Fruit fly (Drosophila melanogaster) whole organism, wandering third instar larva: ENCODE results near the gene CNPYb.

Experiments
- Abd-B ChIP-seq: fragments of >200 bp; optimal IDR thresholded peaks from 2 replicates; lab custom pipeline; 2017; ENCODE audit warnings: missing biosample characterization, missing genetic modification characterization
- CG32264 ChIP-seq: fragments of 200-800 bp; sonication (Bioruptor generic); optimal IDR thresholded peaks from 2 replicates; lab custom pipeline; 2016; ENCODE audit warnings: missing biosample characterization, missing genetic modification characterization
- CG9705 ChIP-seq: fragments of 200-800 bp; sonication (Bioruptor generic); optimal IDR thresholded peaks from 2 replicates; lab custom pipeline; 2018; ENCODE audit warnings: missing biosample characterization, mild to moderate bottlenecking, missing genetic modification characterization
- Dfd ChIP-seq: fragments of >200 bp; optimal IDR thresholded peaks from 2 replicates; lab custom pipeline; 2017; ENCODE audit warnings: missing biosample characterization, missing genetic modification characterization
- Dif ChIP-seq: fragments of 200-275, 200-300 bp; sonication (Bioruptor generic); optimal IDR thresholded peaks from 2 replicates; lab custom pipeline; 2018; ENCODE audit warnings: missing biosample characterization, missing genetic modification characterization; ENCODE audit not compliant: partially characterized antibody
- HLH106 ChIP-seq: fragments of 200-800 bp; optimal IDR thresholded peaks from 3 replicates; lab custom pipeline; 2019; ENCODE audit warnings: missing biosample characterization, mild to moderate bottlenecking, missing genetic modification characterization, moderate library complexity
- Hnf4 ChIP-seq: fragments of 200-800 bp; sonication (Bioruptor generic); optimal IDR thresholded peaks from 2 replicates; lab custom pipeline; 2016; ENCODE audit warnings: missing biosample characterization, mild to moderate bottlenecking, missing genetic modification characterization
- Hr78 ChIP-seq: fragments of >200 bp; optimal IDR thresholded peaks from 2 replicates; lab custom pipeline; 2017; ENCODE audit warnings: missing biosample characterization, missing genetic modification characterization
- Hr83 ChIP-seq: fragments of 200-300 bp; sonication (Bioruptor generic); optimal IDR thresholded peaks from 2 replicates; lab custom pipeline; 2016; ENCODE audit warnings: missing biosample characterization, mild to moderate bottlenecking, missing genetic modification characterization, moderate library complexity; ENCODE audit not compliant: poor library complexity, severe bottlenecking
- Jra ChIP-seq: sonication (Bioruptor generic); optimal IDR thresholded peaks from 2 replicates; lab custom pipeline; 2016; ENCODE audit warnings: missing biosample characterization, missing genetic modification characterization
- Mio ChIP-seq: sonication (Bioruptor generic); optimal IDR thresholded peaks from 2 replicates; lab custom pipeline; 2016; ENCODE audit warnings: missing biosample characterization, missing genetic modification characterization
- N ChIP-seq: fragments of >200 bp; optimal IDR thresholded peaks from 2 replicates; lab custom pipeline; 2018; ENCODE audit warnings: missing biosample characterization, missing external identifiers, missing genetic modification characterization
- OdsH ChIP-seq: fragments of 200-800 bp; sonication (Bioruptor generic); optimal IDR thresholded peaks from 2 replicates; lab custom pipeline; 2016; ENCODE audit warnings: missing biosample characterization, mild to moderate bottlenecking, missing genetic modification characterization
- Rel ChIP-seq, 2 experiments: fragments of 200-800 bp; sonication (Bioruptor generic) in 1 of 2; optimal IDR thresholded peaks; 2 replicates in 1 of 2; 3 replicates in 1 of 2; lab custom pipeline; 2016 to 2019; ENCODE audit warnings: mild to moderate bottlenecking in 2 of 2, missing biosample characterization in 2 of 2, missing genetic modification characterization in 2 of 2, moderate library complexity in 1 of 2
- Sp1 ChIP-seq: fragments of 200-800 bp; sonication (Bioruptor generic); optimal IDR thresholded peaks from 3 replicates; lab custom pipeline; 2019; ENCODE audit warnings: missing biosample characterization, mild to moderate bottlenecking, missing genetic modification characterization, moderate library complexity
- Vsx2 ChIP-seq: fragments of 200-300, 225-300 bp; sonication (Bioruptor generic); optimal IDR thresholded peaks from 2 replicates; lab custom pipeline; 2018; ENCODE audit warnings: missing biosample characterization, missing genetic modification characterization; ENCODE audit not compliant: partially characterized antibody
- br ChIP-seq: fragments of 200-800 bp; sonication (Bioruptor generic); optimal IDR thresholded peaks from 2 replicates; lab custom pipeline; 2016; ENCODE audit warnings: missing biosample characterization, missing genetic modification characterization
- dl ChIP-seq, 2 experiments: fragments of 175-275, 200-275 bp in 1 of 2; fragments of 200-275 bp in 1 of 2; sonication (Bioruptor generic); optimal IDR thresholded peaks; lab custom pipeline; 2018; ENCODE audit warnings: mild to moderate bottlenecking in 2 of 2, missing biosample characterization in 2 of 2, missing genetic modification characterization in 2 of 2, moderate library complexity in 2 of 2; ENCODE audit not compliant: partially characterized antibody in 2 of 2, insufficient read depth in 1 of 2
- dmrt93B ChIP-seq: fragments of 200-800 bp; sonication (Bioruptor generic); optimal IDR thresholded peaks from 2 replicates; lab custom pipeline; 2018; ENCODE audit warnings: missing biosample characterization, mild to moderate bottlenecking, missing genetic modification characterization
- ey ChIP-seq: fragments of 200-800 bp; sonication (Bioruptor generic); optimal IDR thresholded peaks from 2 replicates; lab custom pipeline; 2016; ENCODE audit warnings: missing biosample characterization, missing genetic modification characterization
- foxo ChIP-seq, 2 experiments: fragments of 200-800 bp; sonication (Bioruptor generic); optimal IDR thresholded peaks; 2 replicates in 1 of 2; 3 replicates in 1 of 2; lab custom pipeline; 2016 to 2017; ENCODE audit warnings: missing biosample characterization in 2 of 2, missing genetic modification characterization in 2 of 2
- fru ChIP-seq: fragments of 200-800 bp; sonication (Bioruptor generic); optimal IDR thresholded peaks from 3 replicates; lab custom pipeline; 2016; ENCODE audit warnings: missing biosample characterization, mild to moderate bottlenecking, missing genetic modification characterization
- h ChIP-seq: fragments of 200-800 bp; sonication (Bioruptor generic); optimal IDR thresholded peaks from 3 replicates; lab custom pipeline; 2016; ENCODE audit warnings: missing biosample characterization, mild to moderate bottlenecking, missing genetic modification characterization
- jim ChIP-seq: fragments of 175-275, 200-325 bp; sonication (Bioruptor generic); optimal IDR thresholded peaks from 2 replicates; lab custom pipeline; 2016; ENCODE audit warnings: missing biosample characterization, mild to moderate bottlenecking, missing genetic modification characterization
- psq ChIP-seq: fragments of 200-800 bp; sonication (Bioruptor generic); optimal IDR thresholded peaks from 3 replicates; lab custom pipeline; 2017; ENCODE audit warnings: missing biosample characterization, mild to moderate bottlenecking, missing genetic modification characterization, moderate library complexity
- rgr ChIP-seq: fragments of 200-800 bp; sonication (Bioruptor generic); optimal IDR thresholded peaks from 3 replicates; lab custom pipeline; 2016; ENCODE audit warnings: missing biosample characterization, mild to moderate bottlenecking, missing genetic modification characterization
- sage ChIP-seq: fragments of 200-800 bp; sonication (Bioruptor generic); optimal IDR thresholded peaks from 2 replicates; lab custom pipeline; 2016; ENCODE audit warnings: missing biosample characterization, mild to moderate bottlenecking, missing genetic modification characterization
- sv ChIP-seq: fragments of 200-800 bp; sonication (Bioruptor generic); optimal IDR thresholded peaks from 3 replicates; lab custom pipeline; 2016; ENCODE audit warnings: missing biosample characterization, missing genetic modification characterization
- tai ChIP-seq: sonication (Bioruptor generic); optimal IDR thresholded peaks from 2 replicates; lab custom pipeline; 2016; ENCODE audit warnings: missing biosample characterization, missing genetic modification characterization
- usp ChIP-seq: fragments of >200 bp; optimal IDR thresholded peaks from 2 replicates; lab custom pipeline; 2017; ENCODE audit warnings: missing biosample characterization, missing genetic modification characterization
- woc ChIP-seq: sonication (Bioruptor generic); optimal IDR thresholded peaks from 2 replicates; lab custom pipeline; 2016; ENCODE audit warnings: missing biosample characterization, mild to moderate bottlenecking, missing genetic modification characterization

Gene CNPYb

dm6 chr3L:19079798-19080691, 16.0 kb downstream of the CNPYb start:
- TF ChIP-seq Jra = peak; percentile 16
- TF ChIP-seq tai = peak; percentile 41
- no peak for TF ChIP-seq Mio (GFP tag; lab: Kevin White, UChicago)
- peak; percentile 73 for TF ChIP-seq ey (GFP tag; lab: Kevin White, UChicago)
- peak; percentile 66 for TF ChIP-seq woc (GFP tag; lab: Kevin White, UChicago)
- no peak for TF ChIP-seq usp (GFP tag; lab: Kevin White, UChicago)
- TF ChIP-seq foxo (GFP tag; optimal IDR thresholded peaks at IDR 0.05; lab: Kevin White, UChicago) = peak in 1 of 2 experiments; percentile 74
- peak; percentile 73 for TF ChIP-seq psq (GFP tag; lab: Kevin White, UChicago)
- no peak for TF ChIP-seq jim (GFP tag; lab: Kevin White, UChicago)
- TF ChIP-seq fru (GFP tag; lab: Kevin White, UChicago) = peak; percentile 77
- TF ChIP-seq HLH106 (tag; lab: Kevin White, UChicago) = peak; percentile 58
- peak; percentile 2 for TF ChIP-seq CG32264 (GFP tag; lab: Kevin White, UChicago)
- TF ChIP-seq h (GFP tag; lab: Kevin White, UChicago) = peak; percentile 48
- TF ChIP-seq rgr (GFP tag; lab: Kevin White, UChicago) = peak; percentile 35
- TF ChIP-seq br (GFP tag; lab: Kevin White, UChicago) = peak; percentile 61
- TF ChIP-seq OdsH = peak; percentile 44
- no peak for TF ChIP-seq Rel (GFP tag; optimal IDR thresholded peaks at IDR 0.05; lab: Kevin White, UChicago)
- TF ChIP-seq Rel (tag; optimal IDR thresholded peaks at IDR 0.05; lab: Kevin White, UChicago) = no peak
- peak; percentile 69 for TF ChIP-seq Sp1 (GFP tag; lab: Kevin White, UChicago)
- peak; percentile 19 for TF ChIP-seq CG9705
- TF ChIP-seq Abd-B (GFP tag; lab: Kevin White, UChicago) = no peak
- TF ChIP-seq dmrt93B (GFP tag; lab: Kevin White, UChicago) = peak; percentile 60
- TF ChIP-seq, all 38 proteins: peak for 16

dm6 chr3L:19079067-19079466, 16.9 kb downstream of the CNPYb start:
- TF ChIP-seq OdsH = no peak
- no peak for TF ChIP-seq N (GFP tag; lab: Kevin White, UChicago)
- TF ChIP-seq usp (GFP tag; lab: Kevin White, UChicago) = no peak
- no peak for TF ChIP-seq Hnf4 (GFP tag; lab: Kevin White, UChicago)
- no peak for TF ChIP-seq Hr83 (GFP tag; lab: Kevin White, UChicago)
- TF ChIP-seq psq (GFP tag; lab: Kevin White, UChicago) = peak; percentile 93
- no peak for TF ChIP-seq Rel (GFP tag; optimal IDR thresholded peaks at IDR 0.05; lab: Kevin White, UChicago)
- TF ChIP-seq Rel (tag; optimal IDR thresholded peaks at IDR 0.05; lab: Kevin White, UChicago) = peak; percentile 17
- TF ChIP-seq fru (GFP tag; lab: Kevin White, UChicago) = peak; percentile 41
- peak; percentile 38 for TF ChIP-seq Dif (GFP tag; lab: Kevin White, UChicago)
- peak; percentile 10 for TF ChIP-seq Sp1 (GFP tag; lab: Kevin White, UChicago)
- TF ChIP-seq Hr78 (GFP tag; lab: Kevin White, UChicago) = no peak
- TF ChIP-seq sv = no peak
- no peak for TF ChIP-seq woc (GFP tag; lab: Kevin White, UChicago)
- TF ChIP-seq dl (GFP tag; optimal IDR thresholded peaks at IDR 0.05; lab: Kevin White, UChicago; ENCODE audit: insufficient read depth in 1 of 2, partially characterized antibody in 2 of 2) = no peak
- TF ChIP-seq Dfd (GFP tag; lab: Kevin White, UChicago) = no peak
- no peak for TF ChIP-seq dmrt93B (GFP tag; lab: Kevin White, UChicago)
- no peak for TF ChIP-seq Vsx2 (GFP tag; lab: Kevin White, UChicago)

DNA sequence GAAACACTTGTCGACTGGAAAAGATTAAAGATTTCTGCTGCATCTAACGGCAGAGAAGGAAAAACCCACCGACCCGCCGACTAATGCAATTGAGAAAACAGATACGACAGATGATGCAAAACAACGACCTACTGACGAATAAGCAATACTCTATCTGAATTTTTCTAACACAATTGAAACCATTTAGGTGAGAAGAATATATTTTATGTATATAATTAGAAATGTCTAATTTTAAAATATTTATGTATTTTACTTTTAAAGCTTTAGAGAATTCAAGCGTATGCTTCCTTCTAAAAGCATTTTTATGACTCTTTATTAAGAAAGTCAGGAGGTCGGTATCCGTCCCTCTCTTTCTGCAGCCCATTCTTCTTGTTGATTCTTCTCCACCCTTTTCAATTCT, 17.6 kb downstream of the CNPYb start:
- peak; percentile 42 for TF ChIP-seq HLH106 (tag; lab: Kevin White, UChicago)
- peak in 1 of 2 experiments; percentile 66 for TF ChIP-seq foxo (GFP tag; optimal IDR thresholded peaks at IDR 0.05; lab: Kevin White, UChicago)
- TF ChIP-seq fru (GFP tag; lab: Kevin White, UChicago) = peak; percentile 42
- peak; percentile 42 for TF ChIP-seq OdsH
- peak; percentile 0 for TF ChIP-seq sage
- peak; percentile 17 for TF ChIP-seq rgr (GFP tag; lab: Kevin White, UChicago)
- peak; percentile 39 for TF ChIP-seq h (GFP tag; lab: Kevin White, UChicago)
- TF ChIP-seq Hnf4 (GFP tag; lab: Kevin White, UChicago) = no peak
- TF ChIP-seq br (GFP tag; lab: Kevin White, UChicago) = no peak
- peak; percentile 4 for TF ChIP-seq Sp1 (GFP tag; lab: Kevin White, UChicago)
